Fruit fly (Drosophila melanogaster) whole organism, embryonic: ENCODE data around the gene VGlut.

Experiments used
- ATbp ChIP-seq: fragments of 200-800 bp; sonication (Bioruptor generic); optimal IDR thresholded peaks from 2 replicates; lab custom pipeline; 2017; ENCODE audit warnings: missing biosample characterization, mild to moderate bottlenecking, missing genetic modification characterization, missing genetic modification reagents
- B-H1 ChIP-seq: fragments of 200-800 bp; sonication (Bioruptor generic); IDR thresholded peaks from 3 replicates; pipeline ENCODE4 v1.3.6; 2022; ENCODE audit warnings: missing biosample characterization, missing genetic modification characterization
- CG11085 ChIP-seq: fragments of 200-800 bp; sonication (Bioruptor generic); IDR thresholded peaks from 2 replicates; pipeline ENCODE4 v1.3.6; 2022; ENCODE audit warnings: missing biosample characterization, missing genetic modification characterization
- CG11695 ChIP-seq: fragments of 200-800 bp; sonication (Bioruptor generic); IDR thresholded peaks from 3 replicates; pipeline ENCODE4 v1.3.6; 2022; ENCODE audit warnings: missing biosample characterization, missing genetic modification characterization
- CG12769 ChIP-seq: fragments of 200-800 bp; sonication (Bioruptor generic); optimal IDR thresholded peaks from 2 replicates; lab custom pipeline; 2019; ENCODE audit warnings: missing biosample characterization, mild to moderate bottlenecking, missing genetic modification characterization, moderate library complexity
- CG13894 ChIP-seq: fragments of 200-800 bp; sonication (Bioruptor generic); optimal IDR thresholded peaks from 3 replicates; lab custom pipeline; 2018; ENCODE audit warnings: missing biosample characterization, mild to moderate bottlenecking, missing genetic modification characterization, moderate library complexity
- CG2120 ChIP-seq: fragments of 200-800 bp; sonication (Bioruptor generic); optimal IDR thresholded peaks from 3 replicates; lab custom pipeline; 2016; ENCODE audit warnings: missing biosample characterization, missing genetic modification characterization
- CG31441 ChIP-seq: fragments of 200-800 bp; sonication (Bioruptor generic); IDR thresholded peaks from 2 replicates; pipeline ENCODE4 v1.3.6; 2022; ENCODE audit warnings: missing biosample characterization, missing genetic modification characterization
- CG4360 ChIP-seq: fragments of 200-800 bp; sonication (Bioruptor generic); IDR thresholded peaks from 2 replicates; pipeline ENCODE4 v1.3.6; 2022; ENCODE audit warnings: missing biosample characterization, missing genetic modification characterization
- CG5180 ChIP-seq: fragments of 200-800 bp; sonication (Bioruptor generic); optimal IDR thresholded peaks from 3 replicates; lab custom pipeline; 2017; ENCODE audit warnings: missing biosample characterization, missing genetic modification characterization, mild to moderate bottlenecking, moderate library complexity, missing genetic modification reagents
- CG8388 ChIP-seq: fragments of 200-800 bp; sonication (Bioruptor generic); optimal IDR thresholded peaks from 2 replicates; lab custom pipeline; 2019; ENCODE audit warnings: missing biosample characterization, mild to moderate bottlenecking, missing genetic modification characterization, moderate library complexity
- CG9437 ChIP-seq: fragments of 200-800 bp; sonication (Bioruptor generic); optimal IDR thresholded peaks from 2 replicates; lab custom pipeline; 2018; ENCODE audit warnings: missing biosample characterization, mild to moderate bottlenecking, missing genetic modification characterization
- Drgx ChIP-seq: fragments of 200-800 bp; sonication (Bioruptor generic); IDR thresholded peaks from 2 replicates; pipeline ENCODE4 v1.3.6; 2022; ENCODE audit warnings: missing biosample characterization, missing genetic modification characterization
- Ets65A ChIP-seq: fragments of 200-800 bp; sonication (Bioruptor generic); peaks from one replicate; lab custom pipeline; 2016; ENCODE audit warnings: missing biosample characterization, missing genetic modification characterization
- Hr3 ChIP-seq: fragments of 200-800 bp; sonication (Bioruptor generic); optimal IDR thresholded peaks from 3 replicates; lab custom pipeline; 2016; ENCODE audit warnings: missing biosample characterization, missing genetic modification characterization
- Hr39 ChIP-seq: fragments of >200 bp; optimal IDR thresholded peaks from 2 replicates; lab custom pipeline; 2017
- Max ChIP-seq: fragments of 200-800 bp; sonication (Bioruptor generic); optimal IDR thresholded peaks from 2 replicates; lab custom pipeline; 2016; ENCODE audit warnings: missing biosample characterization, mild to moderate bottlenecking, missing genetic modification characterization
- NK7.1 ChIP-seq: fragments of 200-800 bp; sonication (Bioruptor generic); optimal IDR thresholded peaks from 3 replicates; lab custom pipeline; 2016; ENCODE audit warnings: missing biosample characterization, missing genetic modification characterization
- PHDP ChIP-seq: fragments of 200-800 bp; sonication (Bioruptor generic); optimal IDR thresholded peaks from 3 replicates; lab custom pipeline; 2018; ENCODE audit warnings: missing biosample characterization, mild to moderate bottlenecking, missing genetic modification characterization, moderate library complexity
- YL-1 ChIP-seq: fragments of 200-800 bp; sonication (Bioruptor generic); optimal IDR thresholded peaks from 3 replicates; lab custom pipeline; 2017; ENCODE audit warnings: missing biosample characterization, mild to moderate bottlenecking, missing genetic modification characterization
- bowl ChIP-seq: fragments of 200-800 bp; sonication (Bioruptor generic); IDR thresholded peaks from 2 replicates; pipeline ENCODE4 v1.3.6; 2022; ENCODE audit warnings: missing biosample characterization, missing genetic modification characterization
- bsh ChIP-seq, 2 experiments: fragments of 200-800 bp; sonication (Bioruptor generic); optimal IDR thresholded peaks; 2 replicates each; lab custom pipeline; 2017 to 2018; ENCODE audit warnings: mild to moderate bottlenecking in 2 of 2, missing biosample characterization in 2 of 2, missing genetic modification characterization in 2 of 2, moderate library complexity in 1 of 2
- crol ChIP-seq: fragments of 200-800 bp; sonication (Bioruptor generic); IDR thresholded peaks from 2 replicates; pipeline ENCODE4 v1.3.6; 2022; ENCODE audit warnings: missing biosample characterization, missing genetic modification characterization
- esg ChIP-seq: fragments of 200-800 bp; sonication (Bioruptor generic); conservative IDR thresholded peaks from 2 replicates; pipeline ENCODE4 v1.3.6; 2022; ENCODE audit warnings: missing biosample characterization, missing genetic modification characterization
- eyg ChIP-seq: fragments of 200-800 bp; sonication (Bioruptor generic); optimal IDR thresholded peaks from 3 replicates; lab custom pipeline; 2016; ENCODE audit warnings: missing biosample characterization, missing genetic modification characterization
- gem ChIP-seq: fragments of 200-800 bp; sonication (Bioruptor generic); optimal IDR thresholded peaks from 2 replicates; lab custom pipeline; 2019; ENCODE audit warnings: missing biosample characterization, mild to moderate bottlenecking, missing genetic modification characterization, moderate library complexity
- grn ChIP-seq: fragments of 200-800 bp; sonication (Bioruptor generic); optimal IDR thresholded peaks from 3 replicates; lab custom pipeline; 2017; ENCODE audit warnings: missing biosample characterization, missing genetic modification characterization
- hb ChIP-seq: fragments of 200-800 bp; sonication (Bioruptor generic); IDR thresholded peaks from 3 replicates; pipeline ENCODE4 v1.3.6; 2022; ENCODE audit warnings: missing biosample characterization, missing genetic modification characterization; ENCODE audit not compliant: partially characterized antibody
- ind ChIP-seq: fragments of 200-800 bp; sonication (Bioruptor generic); optimal IDR thresholded peaks from 3 replicates; lab custom pipeline; 2016; ENCODE audit warnings: missing biosample characterization, missing genetic modification characterization
- inv ChIP-seq: fragments of 200-800 bp; sonication (Bioruptor generic); IDR thresholded peaks from 2 replicates; pipeline ENCODE4 v1.3.6; 2022; ENCODE audit warnings: missing biosample characterization, missing genetic modification characterization; ENCODE audit not compliant: partially characterized antibody
- kah ChIP-seq: fragments of 200-800 bp; sonication (Bioruptor generic); optimal IDR thresholded peaks from 2 replicates; lab custom pipeline; 2018; ENCODE audit warnings: missing biosample characterization, mild to moderate bottlenecking, missing genetic modification characterization
- kni ChIP-seq: fragments of 200-800 bp; sonication (Bioruptor generic); optimal IDR thresholded peaks from 3 replicates; lab custom pipeline; 2017; ENCODE audit warnings: mild to moderate bottlenecking, missing biosample characterization, missing genetic modification reagents, missing genetic modification characterization
- lab ChIP-seq: fragments of 200-800 bp; sonication (Bioruptor generic); optimal IDR thresholded peaks from 3 replicates; lab custom pipeline; 2017; ENCODE audit warnings: missing biosample characterization, missing genetic modification characterization, mild to moderate bottlenecking, moderate library complexity, missing genetic modification reagents
- nom ChIP-seq: fragments of 200-800 bp; sonication (Bioruptor generic); optimal IDR thresholded peaks from 2 replicates; lab custom pipeline; 2017; ENCODE audit warnings: missing biosample characterization, missing genetic modification characterization, mild to moderate bottlenecking, moderate library complexity, missing genetic modification reagents
- oc ChIP-seq: fragments of 200-800 bp; sonication (Bioruptor generic); optimal IDR thresholded peaks from 2 replicates; lab custom pipeline; 2018; ENCODE audit warnings: missing biosample characterization, mild to moderate bottlenecking, missing genetic modification characterization, moderate library complexity
- pros ChIP-seq: fragments of 200-800 bp; sonication (Bioruptor generic); optimal IDR thresholded peaks from 3 replicates; lab custom pipeline; 2019; ENCODE audit warnings: missing biosample characterization, mild to moderate bottlenecking, missing genetic modification characterization, moderate library complexity
- sd ChIP-seq: fragments of 200-800 bp; sonication (Bioruptor generic); optimal IDR thresholded peaks from 3 replicates; lab custom pipeline; 2018; ENCODE audit warnings: missing biosample characterization, mild to moderate bottlenecking, missing genetic modification characterization, moderate library complexity
- sens ChIP-seq: fragments of 200-800 bp; sonication (Bioruptor generic); peaks from one replicate; lab custom pipeline; 2016; ENCODE audit warnings: missing biosample characterization, missing genetic modification characterization
- stwl ChIP-seq: fragments of 200-800 bp; sonication (Bioruptor generic); optimal IDR thresholded peaks from 3 replicates; lab custom pipeline; 2018; ENCODE audit warnings: missing biosample characterization, mild to moderate bottlenecking, missing genetic modification characterization, moderate library complexity
- usp ChIP-seq: fragments of >200 bp; optimal IDR thresholded peaks from 2 replicates; lab custom pipeline; 2017; ENCODE audit warnings: missing biosample characterization, missing genetic modification characterization

The VGlut gene

DNA sequence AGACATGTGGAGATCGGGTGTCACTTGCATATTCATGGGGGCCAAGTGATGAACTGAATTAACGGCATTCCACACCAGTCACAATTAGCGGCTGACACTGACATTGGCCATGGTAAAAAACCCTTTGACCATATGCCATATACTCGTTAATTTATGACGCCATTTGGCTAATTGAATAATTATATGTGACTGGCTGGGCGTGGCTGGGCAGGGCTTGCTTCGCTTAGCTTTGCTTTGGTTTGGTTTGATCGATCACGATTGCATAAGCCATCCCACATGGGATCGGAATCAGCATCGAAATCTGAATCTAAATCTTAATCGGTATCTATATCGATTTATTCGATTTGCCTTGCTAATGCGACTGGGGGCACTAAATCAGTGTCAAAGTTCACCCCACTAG, 29.5 kb downstream of the VGlut start (continued):
- no peak for TF ChIP-seq usp (GFP tag; lab: Kevin White, UChicago)
- no peak for TF ChIP-seq lab (GFP tag; lab: Kevin White, UChicago)

DNA sequence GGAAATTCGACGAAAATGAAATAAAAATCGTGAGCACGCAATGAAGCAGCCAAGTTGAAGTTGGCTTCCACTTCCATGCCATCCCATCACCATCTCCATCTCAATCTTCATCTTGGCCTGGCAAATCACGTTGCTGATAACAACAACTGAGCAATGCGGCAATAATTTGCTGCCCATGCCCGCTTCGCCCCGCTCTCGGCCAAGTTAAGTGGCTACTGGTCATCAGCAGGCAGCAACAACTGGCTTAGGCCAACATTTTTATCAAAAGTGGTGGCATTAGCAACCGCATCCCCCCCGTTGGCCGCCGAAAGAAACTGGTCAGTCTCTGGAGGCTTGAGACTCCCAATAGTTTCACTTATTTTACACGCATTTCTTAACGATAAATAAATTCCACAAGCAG, 30.2 kb downstream of the VGlut start:
- TF ChIP-seq CG12769 (tag; lab: Kevin White, UChicago) (peak; percentile 36), pros (GFP tag; lab: Kevin White, UChicago) (peak; percentile 93), sd (tag; lab: Kevin White, UChicago) (peak; percentile 80), kni (GFP tag; lab: Kevin White, UChicago) (no peak), Hr39 (no peak), crol (GFP tag; lab: Robert Waterston, UW) (peak; percentile 59), bowl (0 out of 2 replicates have a peak, but pooled peaks have one; percentile 56), grn (peak; percentile 12), stwl (tag; lab: Kevin White, UChicago) (no peak), oc (tag; lab: Kevin White, UChicago) (peak; percentile 43)
- TF ChIP-seq, all 482 proteins: peak for 7

dm6 chr2L:2432809-2433493, 32.9 kb downstream of the VGlut start:
- TF ChIP-seq Ets65A (GFP tag; lab: Kevin White, UChicago) (peak; percentile 39), PHDP (tag; lab: Kevin White, UChicago) (peak; percentile 12), nom (GFP tag; lab: Kevin White, UChicago) (peak; percentile 33), CG9437 (GFP tag; lab: Kevin White, UChicago) (no peak), Max (GFP tag; lab: Kevin White, UChicago) (no peak), CG11695 (no peak), B-H1 (GFP tag; lab: Robert Waterston, UW) (no peak), CG4360 (GFP tag; lab: Robert Waterston, UW) (no peak), CG5180 (GFP tag; lab: Kevin White, UChicago) (no peak), YL-1 (no peak), kah (no peak), ATbp (no peak), bsh (GFP tag; optimal IDR thresholded peaks at IDR 0.05; lab: Kevin White, UChicago) (peak in 1 of 2 experiments; percentile 37), Hr3 (GFP tag; lab: Kevin White, UChicago) (no peak), sens (GFP tag; lab: Kevin White, UChicago) (peak; percentile 54), esg (GFP tag; lab: Robert Waterston, UW) (no peak), NK7.1 (GFP tag; lab: Kevin White, UChicago) (no peak), inv (no peak), Drgx (GFP tag; lab: Robert Waterston, UW) (0 out of 2 replicates have a peak, but pooled peaks have one; percentile 23), hb (GFP tag; lab: Robert Waterston, UW) (0 out of 3 replicates have a peak, but pooled peaks have one; percentile 40), grn (no peak), ind (GFP tag; lab: Kevin White, UChicago) (no peak), eyg (no peak), CG8388 (GFP tag; lab: Kevin White, UChicago) (no peak), CG31441 (GFP tag; lab: Robert Waterston, UW) (no peak), gem (peak; percentile 20), crol (GFP tag; lab: Robert Waterston, UW) (peak; percentile 94), CG11085 (no peak), CG13894 (no peak), CG2120 (GFP tag; lab: Kevin White, UChicago) (no peak)
